Worm (Caenorhabditis elegans) whole organism, L1 larva: Measurements from ENCODE around the gene ceh-76.

Experiments
- C34B4.2 ChIP-seq: sonication (generic microtip); optimal IDR thresholded peaks from 2 replicates; lab custom pipeline; 2017; ENCODE audit warnings: mild to moderate bottlenecking, missing genetic modification characterization, missing compliant biosample characterization
- Y116A8C.19 ChIP-seq: sonication (generic microtip); optimal IDR thresholded peaks from 2 replicates; lab custom pipeline; 2016; ENCODE audit warnings: missing compliant biosample characterization, missing genetic modification characterization, borderline replicate concordance
- aha-1 ChIP-seq: fragments of 150-350 bp; optimal IDR thresholded peaks from 2 replicates; lab custom pipeline; 2014; ENCODE audit warnings: missing biosample characterization, missing genetic modification characterization
- aly-2 ChIP-seq: fragments of 150-350 bp; optimal IDR thresholded peaks from 2 replicates; lab custom pipeline; 2014; ENCODE audit warnings: missing biosample characterization, missing genetic modification characterization
- ama-1 ChIP-seq: fragments of 150-350 bp; optimal IDR thresholded peaks from 2 replicates; lab custom pipeline; 2014
- blmp-1 ChIP-seq: fragments of 150-350 bp; optimal IDR thresholded peaks from 2 replicates; lab custom pipeline; 2014; ENCODE audit warnings: missing biosample characterization, missing genetic modification characterization
- ceh-63 ChIP-seq: fragments of 200-800 bp; sonication (Bioruptor generic); optimal IDR thresholded peaks from 2 replicates; lab custom pipeline; 2018; ENCODE audit warnings: mild to moderate bottlenecking, missing genetic modification characterization, missing compliant biosample characterization
- ceh-82 ChIP-seq, 3 experiments: fragments of 150-350 bp in 1 of 3; sonication (generic microtip) in 2 of 3; optimal IDR thresholded peaks; 2 replicates each; lab custom pipeline; 2014 to 2017; ENCODE audit warnings: missing biosample characterization in 3 of 3, missing genetic modification characterization in 3 of 3
- ceh-88 ChIP-seq: fragments of 200-800 bp; sonication (Bioruptor generic); IDR thresholded peaks from 2 replicates; pipeline ENCODE4 v1.3.6; 2022; ENCODE audit warnings: missing genetic modification characterization, missing compliant biosample characterization
- ces-1 ChIP-seq: fragments of 150-350 bp; optimal IDR thresholded peaks from 2 replicates; lab custom pipeline; 2014; ENCODE audit warnings: missing biosample characterization, missing genetic modification reagents, missing genetic modification characterization
- dsc-1 ChIP-seq: sonication (generic microtip); optimal IDR thresholded peaks from 2 replicates; lab custom pipeline; 2016; ENCODE audit warnings: mild to moderate bottlenecking, missing genetic modification characterization, missing compliant biosample characterization
- egl-27 ChIP-seq, 2 experiments: fragments of 150-350 bp in 1 of 2; sonication (generic microtip); optimal IDR thresholded peaks; 3 replicates each; lab custom pipeline; 2017 to 2018; ENCODE audit warnings: missing biosample characterization in 2 of 2, missing genetic modification characterization in 2 of 2, missing genetic modification reagents in 2 of 2
- elt-2 ChIP-seq: sonication (generic microtip); optimal IDR thresholded peaks from 2 replicates; lab custom pipeline; 2016; ENCODE audit warnings: missing genetic modification characterization, mild to moderate bottlenecking, inconsistent platforms, missing compliant biosample characterization, missing genetic modification reagents
- elt-3 ChIP-seq, 6 experiments: fragments of 150-350 bp in 1 of 6; sonication (generic microtip); optimal IDR thresholded peaks; 2 replicates each; lab custom pipeline; 2017 to 2018; ENCODE audit warnings: missing biosample characterization in 6 of 6, missing genetic modification characterization in 6 of 6, inconsistent platforms in 1 of 6
- ets-5 ChIP-seq: fragments of 200-800 bp; sonication (Bioruptor generic); IDR thresholded peaks from 2 replicates; pipeline ENCODE4 v1.3.6; 2022; ENCODE audit warnings: missing genetic modification characterization, missing compliant biosample characterization
- fkh-10 ChIP-seq: sonication (generic microtip); optimal IDR thresholded peaks from 2 replicates; lab custom pipeline; 2017; ENCODE audit warnings: missing biosample characterization, missing genetic modification reagents, missing genetic modification characterization
- fkh-4 ChIP-seq: sonication (generic microtip); optimal IDR thresholded peaks from 2 replicates; lab custom pipeline; 2016; ENCODE audit warnings: missing compliant biosample characterization, missing genetic modification characterization, borderline replicate concordance
- hlh-4 ChIP-seq: sonication (generic microtip); optimal IDR thresholded peaks from 2 replicates; lab custom pipeline; 2016; ENCODE audit warnings: mild to moderate bottlenecking, missing genetic modification characterization, missing compliant biosample characterization
- irx-1 ChIP-seq: sonication (generic microtip); optimal IDR thresholded peaks from 2 replicates; lab custom pipeline; 2016; ENCODE audit warnings: missing genetic modification characterization, missing compliant biosample characterization
- lin-14 ChIP-seq: fragments of 200-800 bp; sonication (Bioruptor generic); optimal IDR thresholded peaks from 2 replicates; lab custom pipeline; 2018; ENCODE audit warnings: mild to moderate bottlenecking, missing genetic modification characterization, moderate library complexity, missing compliant biosample characterization
- lin-15B ChIP-seq: fragments of 150-350 bp; sonication (generic microtip); optimal IDR thresholded peaks from 3 replicates; lab custom pipeline; 2014; ENCODE audit warnings: missing biosample characterization, missing genetic modification characterization
- lin-35 ChIP-seq, 2 experiments: fragments of 150-350 bp; optimal IDR thresholded peaks; 2 replicates each; lab custom pipeline; 2014; ENCODE audit warnings: missing biosample characterization in 2 of 2, missing genetic modification characterization in 2 of 2, missing genetic modification reagents in 2 of 2
- lin-39 ChIP-seq: fragments of 150-350 bp; optimal IDR thresholded peaks from 2 replicates; lab custom pipeline; 2014; ENCODE audit warnings: missing biosample characterization, missing genetic modification reagents, missing genetic modification characterization
- lir-3 ChIP-seq: sonication (generic microtip); optimal IDR thresholded peaks from 2 replicates; lab custom pipeline; 2016; ENCODE audit warnings: mild to moderate bottlenecking, missing genetic modification characterization, moderate library complexity, missing compliant biosample characterization; ENCODE audit not compliant: poor library complexity
- mab-9 ChIP-seq: fragments of 200-800 bp; sonication (Bioruptor generic); IDR thresholded peaks from 2 replicates; pipeline ENCODE4 v1.3.6; 2022; ENCODE audit warnings: missing genetic modification reagents, missing genetic modification characterization, missing compliant biosample characterization
- mdl-1 ChIP-seq, 2 experiments: fragments of 150-350 bp; optimal IDR thresholded peaks; 2 replicates each; lab custom pipeline; 2014 to 2017; ENCODE audit warnings: missing biosample characterization in 2 of 2, missing genetic modification characterization in 2 of 2, inconsistent platforms in 1 of 2
- mef-2 ChIP-seq: fragments of 150-350 bp; optimal IDR thresholded peaks from 2 replicates; lab custom pipeline; 2014; ENCODE audit warnings: missing biosample characterization, missing genetic modification characterization
- mep-1 ChIP-seq: fragments of 150-350 bp; optimal IDR thresholded peaks from 2 replicates; lab custom pipeline; 2014; ENCODE audit warnings: missing biosample characterization, missing genetic modification characterization
- nhr-19 ChIP-seq: fragments of 200-800 bp; sonication (Bioruptor generic); conservative IDR thresholded peaks from 2 replicates; pipeline ENCODE4 v1.3.6; 2022; ENCODE audit warnings: missing genetic modification characterization, missing compliant biosample characterization
- nhr-20 ChIP-seq: sonication (generic microtip); optimal IDR thresholded peaks from 2 replicates; lab custom pipeline; 2016; ENCODE audit warnings: mild to moderate bottlenecking, missing genetic modification characterization, missing compliant biosample characterization
- nhr-237 ChIP-seq: fragments of 150-350 bp; optimal IDR thresholded peaks from 2 replicates; lab custom pipeline; 2014; ENCODE audit warnings: missing biosample characterization, missing genetic modification characterization
- nhr-71 ChIP-seq: sonication (generic microtip); optimal IDR thresholded peaks from 2 replicates; lab custom pipeline; 2016; ENCODE audit warnings: mild to moderate bottlenecking, missing genetic modification characterization, moderate library complexity, missing compliant biosample characterization
- nhr-76 ChIP-seq: sonication (generic microtip); optimal IDR thresholded peaks from 2 replicates; lab custom pipeline; 2017; ENCODE audit warnings: missing biosample characterization, missing genetic modification characterization
- nhr-84 ChIP-seq: sonication (generic microtip); optimal IDR thresholded peaks from 2 replicates; lab custom pipeline; 2017; ENCODE audit warnings: missing biosample characterization, missing genetic modification characterization
- nhr-90 ChIP-seq: sonication (generic microtip); optimal IDR thresholded peaks from 2 replicates; lab custom pipeline; 2016; ENCODE audit warnings: mild to moderate bottlenecking, missing genetic modification characterization, missing compliant biosample characterization; ENCODE audit not compliant: poor library complexity
- pag-3 ChIP-seq: sonication (generic microtip); optimal IDR thresholded peaks from 2 replicates; lab custom pipeline; 2017; ENCODE audit warnings: missing genetic modification characterization, mild to moderate bottlenecking, missing compliant biosample characterization, antibody characterized with exemption, borderline replicate concordance; ENCODE audit not compliant: insufficient read depth
- pqm-1 ChIP-seq: sonication (generic microtip); optimal IDR thresholded peaks from 3 replicates; lab custom pipeline; 2017; ENCODE audit warnings: missing biosample characterization, missing genetic modification characterization
- rnt-1 ChIP-seq: sonication (generic microtip); optimal IDR thresholded peaks from 2 replicates; lab custom pipeline; 2016; ENCODE audit warnings: mild to moderate bottlenecking, missing genetic modification characterization, moderate library complexity, missing compliant biosample characterization
- skn-1 ChIP-seq: fragments of 150-350 bp; optimal IDR thresholded peaks from 2 replicates; lab custom pipeline; 2014; ENCODE audit warnings: missing biosample characterization, missing genetic modification characterization
- sox-4 ChIP-seq: sonication (generic microtip); optimal IDR thresholded peaks from 2 replicates; lab custom pipeline; 2016; ENCODE audit warnings: missing genetic modification characterization, missing compliant biosample characterization
- sptf-1 ChIP-seq: fragments of 150-350 bp; optimal IDR thresholded peaks from 2 replicates; lab custom pipeline; 2014; ENCODE audit warnings: missing biosample characterization, missing genetic modification characterization
- sup-37 ChIP-seq: fragments of 200-800 bp; sonication (Bioruptor generic); optimal IDR thresholded peaks from 2 replicates; lab custom pipeline; 2018; ENCODE audit warnings: mild to moderate bottlenecking, missing genetic modification characterization, missing compliant biosample characterization
- swsn-7 ChIP-seq: sonication (generic microtip); optimal IDR thresholded peaks from 2 replicates; lab custom pipeline; 2016; ENCODE audit warnings: missing genetic modification characterization, missing compliant biosample characterization
- tlp-1 ChIP-seq: fragments of 150-350 bp; optimal IDR thresholded peaks from 2 replicates; lab custom pipeline; 2014; ENCODE audit warnings: missing biosample characterization, missing genetic modification characterization
- unc-62 ChIP-seq: fragments of 150-350 bp; optimal IDR thresholded peaks from 2 replicates; lab custom pipeline; 2014; ENCODE audit warnings: missing biosample characterization, missing genetic modification reagents, missing genetic modification characterization
- unc-86 ChIP-seq: sonication (generic microtip); optimal IDR thresholded peaks from 2 replicates; lab custom pipeline; 2016; ENCODE audit warnings: missing genetic modification characterization, missing compliant biosample characterization
- unc-98 ChIP-seq: fragments of 200-800 bp; sonication (Bioruptor generic); IDR thresholded peaks from 2 replicates; pipeline ENCODE4 v1.3.6; 2022; ENCODE audit warnings: missing genetic modification characterization, missing compliant biosample characterization
- xbp-1 ChIP-seq: sonication (generic microtip); optimal IDR thresholded peaks from 2 replicates; lab custom pipeline; 2016; ENCODE audit warnings: missing genetic modification characterization, missing compliant biosample characterization
- zag-1 ChIP-seq: fragments of 150-350 bp; optimal IDR thresholded peaks from 2 replicates; lab custom pipeline; 2014; ENCODE audit warnings: missing biosample characterization, missing genetic modification characterization
- zip-4 ChIP-seq: fragments of 200-800 bp; sonication (Bioruptor generic); optimal IDR thresholded peaks from 2 replicates; lab custom pipeline; 2018; ENCODE audit warnings: mild to moderate bottlenecking, missing genetic modification characterization, moderate library complexity, missing compliant biosample characterization
- ztf-11 ChIP-seq, 2 experiments: sonication (generic microtip); optimal IDR thresholded peaks; 2 replicates each; lab custom pipeline; 2016 to 2017; ENCODE audit warnings: missing genetic modification characterization in 2 of 2, missing biosample characterization in 1 of 2, missing compliant biosample characterization in 1 of 2

The ceh-76 gene

ce11 chrV:7994570-7994969, at the start of gene ceh-76:
ceh-76 (minus strand) TSS chrV:7994670.
- no peak for TF ChIP-seq nhr-19
- no peak for TF ChIP-seq dsc-1 (tag; lab: Kevin White, UChicago)
- no peak for TF ChIP-seq fkh-4 (tag; lab: Kevin White, UChicago)
- no peak for TF ChIP-seq elt-2 (tag; lab: Kevin White, UChicago)
- no peak for TF ChIP-seq mef-2 (tag; lab: Kevin White, UChicago)

- TF ChIP-seq blmp-1 (tag; lab: Kevin White, UChicago) (peak; percentile 92), lin-15B (tag; lab: Kevin White, UChicago) (no peak), nhr-76 (tag; lab: Kevin White, UChicago) (no peak), aly-2 (tag; lab: Kevin White, UChicago) (no peak), ces-1 (no peak), ets-5 (GFP tag; lab: Robert Waterston, UW) (no peak), elt-3 (tag; optimal IDR thresholded peaks at IDR 0.05; lab: Kevin White, UChicago) (peak in 2 of 6 experiments; percentile 33 to 36), lin-14 (GFP tag; lab: Kevin White, UChicago) (peak; percentile 62), nhr-84 (tag; lab: Kevin White, UChicago) (no peak), skn-1 (tag; lab: Kevin White, UChicago) (no peak), ama-1 (lab: Kevin White, UChicago) (no peak), pqm-1 (tag; lab: Kevin White, UChicago) (no peak), hlh-4 (tag; lab: Kevin White, UChicago) (no peak), fkh-4 (tag; lab: Kevin White, UChicago) (no peak), zip-4 (GFP tag; lab: Kevin White, UChicago) (no peak), mab-9 (GFP tag; lab: Robert Waterston, UW) (no peak), rnt-1 (tag; lab: Kevin White, UChicago) (no peak), unc-86 (tag; lab: Kevin White, UChicago) (no peak), mef-2 (tag; lab: Kevin White, UChicago) (no peak), pag-3 (tag; lab: Kevin White, UChicago) (no peak), irx-1 (tag; lab: Kevin White, UChicago) (no peak), tlp-1 (no peak), ztf-11 (tag; optimal IDR thresholded peaks at IDR 0.05; lab: Kevin White, UChicago) (no peak), sox-4 (tag; lab: Kevin White, UChicago) (no peak), nhr-90 (no peak), zag-1 (tag; lab: Kevin White, UChicago) (no peak), aha-1 (no peak), nhr-19 (no peak), egl-27 (tag; optimal IDR thresholded peaks at IDR 0.05; lab: Kevin White, UChicago) (no peak), unc-62 (GFP tag; lab: Kevin White, UChicago) (no peak), mdl-1 (tag; optimal IDR thresholded peaks at IDR 0.05; lab: Kevin White, UChicago) (no peak), nhr-20 (tag; lab: Kevin White, UChicago) (peak; percentile 35), sup-37 (GFP tag; lab: Kevin White, UChicago) (no peak), lin-35 (GFP tag; optimal IDR thresholded peaks at IDR 0.05; lab: Kevin White, UChicago) (no peak), ceh-88 (no peak), nhr-237 (tag; lab: Kevin White, UChicago) (no peak), nhr-71 (tag; lab: Kevin White, UChicago) (peak; percentile 15), lin-39 (tag; lab: Kevin White, UChicago) (no peak), ceh-63 (GFP tag; lab: Kevin White, UChicago) (no peak), lir-3 (tag; lab: Kevin White, UChicago) (no peak), ceh-82 (tag; optimal IDR thresholded peaks at IDR 0.05; lab: Kevin White, UChicago) (no peak), C34B4.2 (no peak), unc-98 (GFP tag; lab: Robert Waterston, UW) (no peak), xbp-1 (tag; lab: Kevin White, UChicago) (no peak), fkh-10 (GFP tag; lab: Kevin White, UChicago) (no peak), Y116A8C.19 (tag; lab: Kevin White, UChicago) (no peak), mep-1 (tag; lab: Kevin White, UChicago) (peak; percentile 38), sptf-1 (tag; lab: Kevin White, UChicago) (no peak), swsn-7 (tag; lab: Kevin White, UChicago) (no peak)
These were observed 49.2 kb upstream of the ceh-76 start for ce11 chrV:8043664-8044063.
